Worm (Caenorhabditis elegans) whole organism, L1 larva: Measurements from ENCODE around the gene coq-3.

Source experiments
- C04F5.9 ChIP-seq: sonication (generic microtip); optimal IDR thresholded peaks from 2 replicates; lab custom pipeline; 2016; ENCODE audit warnings: missing genetic modification characterization, missing compliant biosample characterization
- C16A3.4 ChIP-seq: fragments of 150-350 bp; optimal IDR thresholded peaks from 2 replicates; lab custom pipeline; 2014; ENCODE audit warnings: missing biosample characterization, missing genetic modification characterization
- ama-1 ChIP-seq: fragments of 150-350 bp; optimal IDR thresholded peaks from 2 replicates; lab custom pipeline; 2014
- ceh-63 ChIP-seq: fragments of 200-800 bp; sonication (Bioruptor generic); optimal IDR thresholded peaks from 2 replicates; lab custom pipeline; 2018; ENCODE audit warnings: mild to moderate bottlenecking, missing genetic modification characterization, missing compliant biosample characterization
- ceh-88 ChIP-seq: fragments of 200-800 bp; sonication (Bioruptor generic); IDR thresholded peaks from 2 replicates; pipeline ENCODE4 v1.3.6; 2022; ENCODE audit warnings: missing genetic modification characterization, missing compliant biosample characterization
- ceh-90 ChIP-seq: sonication (generic microtip); optimal IDR thresholded peaks from 2 replicates; lab custom pipeline; 2016; ENCODE audit warnings: missing genetic modification characterization, missing compliant biosample characterization
- dsc-1 ChIP-seq: sonication (generic microtip); optimal IDR thresholded peaks from 2 replicates; lab custom pipeline; 2016; ENCODE audit warnings: mild to moderate bottlenecking, missing genetic modification characterization, missing compliant biosample characterization
- efl-3 ChIP-seq: fragments of 200-800 bp; sonication (Bioruptor generic); optimal IDR thresholded peaks from 2 replicates; lab custom pipeline; 2018; ENCODE audit warnings: mild to moderate bottlenecking, missing genetic modification characterization, missing compliant biosample characterization
- egl-13 ChIP-seq: sonication (generic microtip); optimal IDR thresholded peaks from 2 replicates; lab custom pipeline; 2016; ENCODE audit warnings: missing genotype, missing genetic modification reagents, missing genetic modification characterization, missing compliant biosample characterization
- fkh-4 ChIP-seq: sonication (generic microtip); optimal IDR thresholded peaks from 2 replicates; lab custom pipeline; 2016; ENCODE audit warnings: missing compliant biosample characterization, missing genetic modification characterization, borderline replicate concordance
- fkh-8 ChIP-seq: sonication (generic microtip); optimal IDR thresholded peaks from 2 replicates; lab custom pipeline; 2016; ENCODE audit warnings: mild to moderate bottlenecking, missing genetic modification characterization, missing compliant biosample characterization
- hlh-4 ChIP-seq: sonication (generic microtip); optimal IDR thresholded peaks from 2 replicates; lab custom pipeline; 2016; ENCODE audit warnings: mild to moderate bottlenecking, missing genetic modification characterization, missing compliant biosample characterization
- jun-1 ChIP-seq: fragments of 150-350 bp; optimal IDR thresholded peaks from 2 replicates; lab custom pipeline; 2014; ENCODE audit warnings: missing biosample characterization, missing genetic modification reagents, missing genetic modification characterization
- lin-13 ChIP-seq: fragments of 150-350 bp; optimal IDR thresholded peaks from 2 replicates; lab custom pipeline; 2014; ENCODE audit warnings: missing biosample characterization, missing genetic modification reagents, missing genetic modification characterization
- lin-35 ChIP-seq, 2 experiments: fragments of 150-350 bp; optimal IDR thresholded peaks; 2 replicates each; lab custom pipeline; 2014; ENCODE audit warnings: missing biosample characterization in 2 of 2, missing genetic modification characterization in 2 of 2, missing genetic modification reagents in 2 of 2
- mab-9 ChIP-seq: fragments of 200-800 bp; sonication (Bioruptor generic); IDR thresholded peaks from 2 replicates; pipeline ENCODE4 v1.3.6; 2022; ENCODE audit warnings: missing genetic modification reagents, missing genetic modification characterization, missing compliant biosample characterization
- mdl-1 ChIP-seq, 2 experiments: fragments of 150-350 bp; optimal IDR thresholded peaks; 2 replicates each; lab custom pipeline; 2014 to 2017; ENCODE audit warnings: missing biosample characterization in 2 of 2, missing genetic modification characterization in 2 of 2, inconsistent platforms in 1 of 2
- nhr-12 ChIP-seq: sonication (generic microtip); optimal IDR thresholded peaks from 2 replicates; lab custom pipeline; 2017; ENCODE audit warnings: missing biosample characterization, missing genetic modification characterization
- nhr-19 ChIP-seq: fragments of 200-800 bp; sonication (Bioruptor generic); conservative IDR thresholded peaks from 2 replicates; pipeline ENCODE4 v1.3.6; 2022; ENCODE audit warnings: missing genetic modification characterization, missing compliant biosample characterization
- nhr-20 ChIP-seq: sonication (generic microtip); optimal IDR thresholded peaks from 2 replicates; lab custom pipeline; 2016; ENCODE audit warnings: mild to moderate bottlenecking, missing genetic modification characterization, missing compliant biosample characterization
- nhr-28 ChIP-seq: fragments of 150-350 bp; optimal IDR thresholded peaks from 2 replicates; lab custom pipeline; 2014; ENCODE audit warnings: missing biosample characterization, missing genetic modification characterization
- nhr-47 ChIP-seq: sonication (generic microtip); optimal IDR thresholded peaks from 2 replicates; lab custom pipeline; 2016; ENCODE audit warnings: mild to moderate bottlenecking, missing genetic modification characterization, moderate library complexity, missing compliant biosample characterization
- nhr-71 ChIP-seq: sonication (generic microtip); optimal IDR thresholded peaks from 2 replicates; lab custom pipeline; 2016; ENCODE audit warnings: mild to moderate bottlenecking, missing genetic modification characterization, moderate library complexity, missing compliant biosample characterization
- pag-3 ChIP-seq: sonication (generic microtip); optimal IDR thresholded peaks from 2 replicates; lab custom pipeline; 2017; ENCODE audit warnings: missing genetic modification characterization, mild to moderate bottlenecking, missing compliant biosample characterization, antibody characterized with exemption, borderline replicate concordance; ENCODE audit not compliant: insufficient read depth
- pax-3 ChIP-seq: fragments of 200-800 bp; sonication (Bioruptor generic); optimal IDR thresholded peaks from 2 replicates; lab custom pipeline; 2018; ENCODE audit warnings: mild to moderate bottlenecking, missing genetic modification characterization, moderate library complexity, missing compliant biosample characterization
- pqm-1 ChIP-seq: sonication (generic microtip); optimal IDR thresholded peaks from 3 replicates; lab custom pipeline; 2017; ENCODE audit warnings: missing biosample characterization, missing genetic modification characterization
- rnt-1 ChIP-seq: sonication (generic microtip); optimal IDR thresholded peaks from 2 replicates; lab custom pipeline; 2016; ENCODE audit warnings: mild to moderate bottlenecking, missing genetic modification characterization, moderate library complexity, missing compliant biosample characterization
- skn-1 ChIP-seq: fragments of 150-350 bp; optimal IDR thresholded peaks from 2 replicates; lab custom pipeline; 2014; ENCODE audit warnings: missing biosample characterization, missing genetic modification characterization
- snpc-4 ChIP-seq: fragments of 150-350 bp; optimal IDR thresholded peaks from 2 replicates; lab custom pipeline; 2014; ENCODE audit warnings: missing biosample characterization, missing genetic modification characterization
- snu-23 ChIP-seq: sonication (generic microtip); optimal IDR thresholded peaks from 2 replicates; lab custom pipeline; 2016; ENCODE audit warnings: missing genetic modification characterization, missing compliant biosample characterization
- sox-4 ChIP-seq: sonication (generic microtip); optimal IDR thresholded peaks from 2 replicates; lab custom pipeline; 2016; ENCODE audit warnings: missing genetic modification characterization, missing compliant biosample characterization
- sup-37 ChIP-seq: fragments of 200-800 bp; sonication (Bioruptor generic); optimal IDR thresholded peaks from 2 replicates; lab custom pipeline; 2018; ENCODE audit warnings: mild to moderate bottlenecking, missing genetic modification characterization, missing compliant biosample characterization
- swsn-7 ChIP-seq: sonication (generic microtip); optimal IDR thresholded peaks from 2 replicates; lab custom pipeline; 2016; ENCODE audit warnings: missing genetic modification characterization, missing compliant biosample characterization
- tbx-2 ChIP-seq: sonication (generic microtip); optimal IDR thresholded peaks from 2 replicates; lab custom pipeline; 2016; ENCODE audit warnings: missing genetic modification characterization, missing compliant biosample characterization
- unc-130 ChIP-seq: fragments of 150-350 bp; optimal IDR thresholded peaks from 2 replicates; lab custom pipeline; 2017; ENCODE audit warnings: missing biosample characterization, missing genetic modification characterization, inconsistent platforms
- unc-86 ChIP-seq: sonication (generic microtip); optimal IDR thresholded peaks from 2 replicates; lab custom pipeline; 2016; ENCODE audit warnings: missing genetic modification characterization, missing compliant biosample characterization
- xbp-1 ChIP-seq: sonication (generic microtip); optimal IDR thresholded peaks from 2 replicates; lab custom pipeline; 2016; ENCODE audit warnings: missing genetic modification characterization, missing compliant biosample characterization
- ztf-11 ChIP-seq, 2 experiments: sonication (generic microtip); optimal IDR thresholded peaks; 2 replicates each; lab custom pipeline; 2016 to 2017; ENCODE audit warnings: missing genetic modification characterization in 2 of 2, missing biosample characterization in 1 of 2, missing compliant biosample characterization in 1 of 2
- ztf-4 ChIP-seq: fragments of 150-350 bp; optimal IDR thresholded peaks from 2 replicates; lab custom pipeline; 2014; ENCODE audit warnings: missing biosample characterization, missing genetic modification characterization

coq-3 gene

DNA sequence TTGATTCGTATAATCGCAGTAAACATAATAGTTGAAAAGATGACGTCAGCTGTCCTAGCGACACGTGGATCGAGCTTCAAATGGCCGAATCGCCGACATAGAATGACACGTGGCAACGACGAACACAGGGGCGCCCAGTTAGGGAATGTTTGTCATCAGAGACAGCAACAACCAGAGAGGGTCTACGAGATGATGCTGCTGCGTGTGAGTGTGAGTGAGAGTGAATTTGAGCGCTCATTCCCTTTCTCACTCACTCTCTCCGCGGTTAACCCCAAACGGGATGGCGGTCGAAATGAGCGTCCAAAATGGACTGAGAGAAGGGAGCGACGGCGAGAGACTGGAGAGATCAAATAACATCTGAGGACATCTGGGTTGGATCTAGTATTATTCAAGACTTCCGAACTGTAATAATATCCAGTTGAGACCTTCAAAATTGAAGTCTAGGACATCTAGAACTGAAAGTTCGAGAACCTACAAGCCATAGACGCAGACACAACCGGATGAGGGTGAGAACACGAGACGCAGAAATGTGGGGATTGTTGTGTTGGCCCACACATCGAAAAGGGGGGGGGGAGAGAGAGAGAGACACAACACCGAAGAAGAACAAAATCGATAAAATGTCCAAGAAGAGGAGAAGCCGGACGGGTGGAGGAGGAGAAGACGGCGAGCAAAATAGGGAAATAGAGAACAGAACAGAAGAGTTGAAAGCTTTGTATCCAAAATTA is 2.1 kb downstream of the coq-3 start (continued):
- TF ChIP-seq ztf-4 (tag; lab: Kevin White, UChicago) (peak; percentile 37), C16A3.4 (tag; lab: Kevin White, UChicago) (peak; percentile 53), hlh-4 (no peak), lin-35 (GFP tag; optimal IDR thresholded peaks at IDR 0.05; lab: Kevin White, UChicago) (peak; percentile 38 to 52), nhr-28 (tag; lab: Kevin White, UChicago) (no peak), nhr-71 (tag; lab: Kevin White, UChicago) (peak; percentile 62), jun-1 (tag; lab: Kevin White, UChicago) (peak; percentile 38), sup-37 (no peak), sox-4 (tag; lab: Kevin White, UChicago) (no peak), fkh-8 (tag; lab: Kevin White, UChicago) (peak; percentile 69), efl-3 (GFP tag; lab: Kevin White, UChicago) (no peak), ceh-88 (GFP tag; lab: Robert Waterston, UW) (no peak), ceh-63 (GFP tag; lab: Kevin White, UChicago) (no peak), nhr-12 (no peak), pqm-1 (no peak), C04F5.9 (tag; lab: Kevin White, UChicago) (no peak), unc-86 (tag; lab: Kevin White, UChicago) (peak; percentile 49), nhr-47 (peak; percentile 65), tbx-2 (tag; lab: Kevin White, UChicago) (peak; percentile 56), pax-3 (tag; lab: Kevin White, UChicago) (no peak), egl-13 (peak; percentile 25), snu-23 (GFP tag; lab: Kevin White, UChicago) (peak; percentile 47), mdl-1 (tag; optimal IDR thresholded peaks at IDR 0.05; lab: Kevin White, UChicago) (peak in 1 of 2 experiments; percentile 84), ztf-11 (tag; optimal IDR thresholded peaks at IDR 0.05; lab: Kevin White, UChicago) (peak in 1 of 2 experiments; percentile 9), mab-9 (GFP tag; lab: Robert Waterston, UW) (no peak), unc-130 (tag; lab: Kevin White, UChicago) (peak; percentile 8), pag-3 (tag; lab: Kevin White, UChicago) (no peak), nhr-20 (tag; lab: Kevin White, UChicago) (peak; percentile 46), xbp-1 (tag; lab: Kevin White, UChicago) (peak; percentile 55), nhr-19 (GFP tag; lab: Robert Waterston, UW) (peak; percentile 15; the same call in 1 of the 2 replicates), rnt-1 (tag; lab: Kevin White, UChicago) (peak; percentile 14), lin-13 (GFP tag; lab: Kevin White, UChicago) (peak; percentile 51), snpc-4 (tag; lab: Kevin White, UChicago) (no peak), ama-1 (lab: Kevin White, UChicago) (no peak), fkh-4 (tag; lab: Kevin White, UChicago) (no peak), swsn-7 (tag; lab: Kevin White, UChicago) (peak; percentile 64)

DNA sequence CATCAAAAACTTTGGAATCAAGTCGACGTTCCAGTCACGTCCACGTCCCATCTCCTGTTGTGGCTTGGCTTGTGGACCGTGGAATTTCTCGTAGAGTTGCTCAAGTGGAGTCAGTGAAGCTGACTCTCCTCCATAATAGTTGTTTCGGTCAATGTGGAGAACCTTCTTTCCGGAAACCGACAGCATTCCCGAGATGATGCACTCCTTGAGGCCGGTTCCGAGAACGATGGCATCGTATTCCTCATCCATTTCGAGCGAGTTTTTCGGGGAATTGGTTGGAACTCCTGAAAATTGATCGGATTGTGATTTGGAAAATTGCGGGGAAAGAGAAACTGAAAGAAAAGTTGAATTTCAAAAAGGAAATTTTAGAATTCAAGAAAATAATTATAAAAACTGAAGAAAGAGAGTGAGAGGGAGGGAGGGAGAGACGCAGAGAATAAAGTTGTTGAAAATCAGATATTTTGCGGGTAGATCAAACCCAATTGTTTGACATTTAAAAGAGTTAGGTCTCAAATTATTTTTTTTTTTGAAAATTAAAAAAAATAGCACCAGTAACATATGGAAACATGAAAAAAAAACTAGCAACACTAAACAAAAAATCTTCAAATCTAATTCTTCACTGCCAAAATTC is 3.4 kb downstream of the coq-3 start, which contains the start of gene gdi-1:
TSS of gene gdi-1 (minus strand) at position 286 of the 631 bp plus-strand sequence.
- TF ChIP-seq dsc-1 (tag; lab: Kevin White, UChicago) (no peak), xbp-1 (tag; lab: Kevin White, UChicago) (no peak), nhr-20 (tag; lab: Kevin White, UChicago) (no peak), unc-86 (tag; lab: Kevin White, UChicago) (no peak), ztf-4 (tag; lab: Kevin White, UChicago) (peak; percentile 12), ceh-90 (tag; lab: Kevin White, UChicago) (no peak), skn-1 (tag; lab: Kevin White, UChicago) (no peak)
